Worm (Caenorhabditis elegans): ENCODE results near the gene C53A5.11.

Gene C53A5.11

DNA sequence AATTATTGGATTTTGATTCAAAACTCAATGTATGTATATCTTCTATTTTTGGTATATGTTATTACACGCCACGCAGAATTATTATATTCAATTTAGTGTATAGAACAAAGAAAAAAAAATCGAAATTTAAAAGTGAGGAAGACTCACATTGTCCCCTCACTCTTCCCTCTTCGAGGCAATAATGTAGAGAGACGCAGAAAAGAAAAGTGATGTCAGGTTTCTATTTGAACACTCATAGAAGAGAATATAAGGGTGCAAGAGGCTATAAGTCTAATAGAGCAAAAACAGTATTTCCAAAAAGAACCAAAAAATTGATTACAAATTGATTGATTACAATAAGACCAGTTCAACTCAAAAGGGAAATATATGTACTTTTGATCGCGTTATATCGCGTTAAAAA is 14.2 kb upstream of the C53A5.11 start:
- no peak for TF ChIP-seq unc-62 (GFP tag; optimal IDR thresholded peaks at IDR 0.05)

- no peak for TF ChIP-seq unc-62 (GFP tag; optimal IDR thresholded peaks at IDR 0.05)
Observed at ce11 chrV:14556187-14556586, 6.5 kb upstream of the C53A5.11 start, which contains the start of gene srg-47. Gene srg-47, minus strand, starts transcription at chrV:14556287.

- TF ChIP-seq unc-62 (GFP tag; optimal IDR thresholded peaks at IDR 0.05), result no peak
Observed at ce11 chrV:14558757-14559156, 3.9 kb upstream of the C53A5.11 start, which contains the start of gene C53A5.9. Gene C53A5.9, minus strand, starts transcription at chrV:14558857.

ce11 chrV:14559312-14559711 is 3.4 kb upstream of the C53A5.11 start, which contains the start of gene srt-32:
Gene srt-32, plus strand, starts transcription at chrV:14559612.
- TF ChIP-seq unc-62 (GFP tag; optimal IDR thresholded peaks at IDR 0.05), result no peak

- TF ChIP-seq unc-62 (GFP tag; optimal IDR thresholded peaks at IDR 0.05), result no peak
Observed at ce11 chrV:14576745-14577373, 14.2 kb downstream of the C53A5.11 start.

DNA sequence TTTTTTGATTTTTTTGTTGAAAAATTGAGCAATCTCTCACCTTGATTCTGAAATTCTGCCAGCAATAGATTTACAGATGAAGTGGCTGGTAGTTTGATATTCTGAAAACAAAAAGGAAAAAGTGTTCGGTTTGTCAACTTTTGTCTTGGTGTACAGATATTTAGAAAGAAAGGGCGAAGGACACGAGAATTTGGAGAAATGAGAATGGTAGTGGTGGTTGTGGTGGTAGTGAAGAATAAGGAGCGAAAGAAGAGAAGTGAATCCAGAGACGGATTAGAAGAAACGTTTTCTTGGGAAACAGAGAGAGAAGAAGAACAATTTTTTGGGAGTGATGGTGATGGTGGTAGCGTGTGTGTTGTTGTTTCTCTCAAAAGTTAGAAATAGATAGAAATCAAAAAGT is 16.9 kb downstream of the C53A5.11 start, which contains the start of gene gar-3:
gar-3 (minus strand) TSS at position 101 of the 400 bp plus-strand sequence.
- TF ChIP-seq unc-62 (GFP tag; optimal IDR thresholded peaks at IDR 0.05), result no peak

DNA sequence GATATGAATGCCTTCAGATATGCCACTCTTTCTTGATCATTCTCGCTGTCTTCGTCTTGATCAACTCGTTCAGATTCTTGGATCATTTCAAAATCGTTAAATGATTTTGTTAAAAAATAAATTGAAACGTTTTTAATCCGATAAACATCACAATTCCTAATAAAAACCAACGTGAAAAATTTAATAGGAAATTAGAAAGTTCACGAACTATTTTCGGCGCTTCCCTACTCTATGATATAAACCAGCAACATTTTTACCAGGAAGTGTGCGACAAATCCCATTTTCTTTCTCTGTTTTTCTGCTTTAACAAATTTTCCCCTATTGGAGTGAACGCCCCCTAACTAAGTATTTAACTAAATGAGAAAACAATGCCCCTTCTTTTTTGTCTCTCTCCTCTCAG is 22.7 kb downstream of the C53A5.11 start, which contains the start of gene Y40H4A.2:
Y40H4A.2 (minus strand) TSS at position 101 of the 400 bp plus-strand sequence.
- no peak for TF ChIP-seq unc-62 (GFP tag; optimal IDR thresholded peaks at IDR 0.05)

DNA sequence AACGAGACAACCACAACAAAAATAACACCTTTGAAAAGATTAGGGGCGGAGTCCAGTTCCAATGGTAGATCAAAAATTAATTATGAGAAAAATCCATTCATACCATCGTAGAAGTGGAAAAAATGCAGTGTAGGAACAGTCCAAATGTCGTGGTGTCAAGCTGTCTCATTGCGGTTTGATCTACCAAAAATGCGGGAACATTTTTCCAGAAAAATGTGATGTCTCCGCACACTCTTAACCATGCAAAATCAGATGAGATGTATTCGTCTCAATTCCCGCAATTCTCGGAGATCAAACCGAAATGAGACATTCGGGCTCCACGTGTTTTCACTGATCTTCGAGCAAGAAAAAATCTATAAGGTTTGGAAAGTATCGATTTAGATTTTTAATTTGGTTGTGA is 31.4 kb downstream of the C53A5.11 start:
- no peak for TF ChIP-seq unc-62 (GFP tag; optimal IDR thresholded peaks at IDR 0.05)

DNA sequence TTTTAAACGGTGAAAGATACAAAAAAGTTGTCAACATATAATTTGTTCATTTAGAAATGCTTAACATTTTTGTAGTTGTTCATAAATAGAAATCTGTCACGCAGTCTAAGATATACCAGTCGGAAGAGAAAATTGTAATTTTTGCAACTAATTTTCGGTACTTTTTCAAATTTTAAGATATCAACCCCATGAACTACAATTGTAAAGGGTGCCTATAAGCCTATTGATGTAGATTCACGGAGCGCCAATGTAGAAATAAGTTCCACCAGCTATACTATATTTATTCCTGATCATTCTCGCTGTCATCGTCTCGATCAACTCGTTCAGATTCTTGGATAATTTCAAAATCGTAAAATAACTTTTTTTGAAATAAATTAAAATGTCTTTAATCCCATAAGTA is 32.3 kb downstream of the C53A5.11 start:
- no peak for TF ChIP-seq unc-62 (GFP tag; optimal IDR thresholded peaks at IDR 0.05)

ce11 chrV:14595984-14596383 is 33.3 kb downstream of the C53A5.11 start:
- no peak for TF ChIP-seq unc-62 (GFP tag; optimal IDR thresholded peaks at IDR 0.05)

DNA sequence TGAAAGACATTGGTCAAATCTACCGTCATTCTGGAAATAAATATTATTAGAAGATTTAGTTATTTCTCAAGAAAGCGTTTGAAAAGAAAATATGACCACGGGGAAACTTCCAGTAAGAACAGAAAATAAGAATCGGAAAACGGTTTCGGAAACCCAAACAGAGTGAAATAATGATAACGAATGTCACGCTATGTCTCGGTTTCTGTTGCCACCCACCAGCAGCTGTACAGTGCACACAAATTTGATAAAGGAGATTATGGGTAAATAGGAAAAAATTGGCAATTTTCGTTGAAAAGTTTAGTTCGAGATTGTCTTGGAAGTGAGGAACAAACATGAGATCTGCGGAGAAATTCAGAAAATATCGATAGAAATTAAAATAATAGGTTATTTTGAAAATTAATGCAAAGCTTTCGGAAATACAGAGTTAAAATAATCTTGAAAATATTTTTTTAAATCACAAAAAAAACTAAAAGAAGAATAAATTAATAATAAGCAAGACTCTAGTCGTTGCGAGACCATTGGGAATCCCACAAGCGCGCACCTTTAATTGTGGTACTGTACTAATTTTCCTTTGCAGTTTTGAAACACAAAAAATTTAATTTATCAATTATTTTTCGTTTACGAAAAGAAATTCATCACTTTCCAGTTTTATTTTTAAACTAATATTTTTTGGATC is 34.5 kb downstream of the C53A5.11 start, which contains the start of gene pes-9:
pes-9 (minus strand) TSS at position 30 of the 676 bp plus-strand sequence.
- no peak for TF ChIP-seq unc-62 (GFP tag; optimal IDR thresholded peaks at IDR 0.05)

- no peak for TF ChIP-seq unc-62 (GFP tag; optimal IDR thresholded peaks at IDR 0.05)
Observed at ce11 chrV:14597681-14598184, 35.0 kb downstream of the C53A5.11 start, which contains the start of gene R11H6.2. Gene R11H6.2, plus strand, starts transcription at chrV:14598006.

ce11 chrV:14599972-14600371 is 37.3 kb downstream of the C53A5.11 start, which contains the start of gene glb-22:
Gene glb-22, plus strand, starts transcription at chrV:14600272.
- TF ChIP-seq unc-62 (GFP tag; optimal IDR thresholded peaks at IDR 0.05), result no peak

DNA sequence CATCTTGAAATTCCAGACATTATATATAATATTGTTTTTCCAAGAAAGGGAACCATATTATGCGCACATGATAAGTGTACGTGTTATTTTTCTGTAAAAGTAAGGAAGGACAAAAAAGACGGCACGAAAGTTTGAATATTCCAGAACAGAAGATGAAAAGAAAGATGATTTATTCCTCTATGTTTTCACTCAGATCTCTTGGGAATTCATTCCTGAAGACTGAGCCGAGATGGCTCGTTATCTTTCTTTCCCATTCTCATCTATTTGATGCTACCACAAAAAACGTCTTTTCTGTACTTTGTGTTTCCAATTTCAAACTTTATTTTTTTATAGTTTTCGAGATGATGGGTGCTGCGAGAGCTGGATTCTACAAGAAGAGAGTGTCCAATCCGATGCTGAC is 41.1 kb downstream of the C53A5.11 start:
- TF ChIP-seq unc-62 (GFP tag; optimal IDR thresholded peaks at IDR 0.05), result no peak

DNA sequence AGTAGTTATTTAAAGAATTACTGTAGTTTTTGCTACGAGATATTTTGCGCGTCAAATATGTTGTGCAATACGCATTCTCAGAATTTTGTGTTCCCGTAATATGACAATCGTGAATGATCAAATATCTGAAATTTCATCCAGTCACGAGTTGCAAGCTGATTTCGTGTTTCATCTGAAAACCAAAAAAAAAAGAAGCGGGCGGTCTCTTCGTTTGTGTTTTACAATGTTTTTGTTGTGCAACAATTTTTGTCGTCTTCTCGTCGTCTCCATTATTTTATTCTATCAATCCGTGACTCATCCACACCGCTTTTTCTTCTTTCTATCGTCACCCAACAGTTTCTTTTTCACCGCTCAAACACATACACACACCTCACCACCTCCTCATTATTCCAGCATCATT is 47.0 kb downstream of the C53A5.11 start, which contains the start of gene R11H6.4:
R11H6.4 (plus strand) TSS at position 301 of the 400 bp plus-strand sequence.
- no peak for TF ChIP-seq unc-62 (GFP tag; optimal IDR thresholded peaks at IDR 0.05)

DNA sequence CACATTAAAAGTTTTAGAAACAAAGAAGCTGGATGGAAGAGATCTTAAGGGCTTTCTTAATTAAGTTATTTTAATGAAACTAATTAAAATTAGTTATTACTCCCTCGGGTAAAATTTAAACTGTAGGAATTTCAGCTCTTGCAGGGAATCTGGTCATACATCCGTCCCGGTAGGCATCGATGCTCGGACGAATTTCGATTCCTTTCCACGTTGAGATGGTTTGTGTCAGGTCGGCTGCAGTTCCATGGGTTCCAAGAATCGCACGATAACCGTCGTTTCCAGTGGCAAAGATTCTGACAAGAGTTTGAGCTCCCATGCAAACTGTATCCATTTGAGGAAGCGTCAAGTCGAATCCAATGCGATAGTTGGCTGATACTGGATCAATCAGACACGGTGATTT is 48.1 kb downstream of the C53A5.11 start:
- no peak for TF ChIP-seq unc-62 (GFP tag; optimal IDR thresholded peaks at IDR 0.05)

DNA sequence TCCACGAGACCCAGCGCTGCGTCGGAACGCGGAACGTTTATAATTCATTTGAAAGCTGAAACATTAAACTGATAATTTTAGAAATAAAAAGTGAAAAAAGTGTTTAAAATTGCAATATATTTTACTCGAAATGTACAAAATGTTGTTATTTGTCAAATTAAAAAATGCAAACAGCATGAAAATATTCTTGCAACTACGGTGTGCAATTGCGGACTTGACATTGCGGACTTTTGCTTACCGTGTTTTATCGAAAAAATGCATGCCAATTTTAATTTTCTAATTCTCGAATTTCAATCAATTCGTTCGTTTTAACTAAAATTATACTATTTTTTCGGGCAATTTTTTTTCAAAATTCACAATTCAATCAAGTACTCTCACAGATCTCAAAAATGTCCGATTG is 49.5 kb downstream of the C53A5.11 start, which contains the start of the genes R11H6.5 and ccnk-1:
R11H6.5 (minus strand) TSS at position 55 of the 400 bp plus-strand sequence.
ccnk-1 (plus strand) TSS at position 381 of the 400 bp plus-strand sequence.
- TF ChIP-seq unc-62 (GFP tag; optimal IDR thresholded peaks at IDR 0.05), result no peak

Measured in whole organism, dauer.